Worm (Caenorhabditis elegans): Measurements from ENCODE around the gene dhrs-4.

Gene dhrs-4

DNA sequence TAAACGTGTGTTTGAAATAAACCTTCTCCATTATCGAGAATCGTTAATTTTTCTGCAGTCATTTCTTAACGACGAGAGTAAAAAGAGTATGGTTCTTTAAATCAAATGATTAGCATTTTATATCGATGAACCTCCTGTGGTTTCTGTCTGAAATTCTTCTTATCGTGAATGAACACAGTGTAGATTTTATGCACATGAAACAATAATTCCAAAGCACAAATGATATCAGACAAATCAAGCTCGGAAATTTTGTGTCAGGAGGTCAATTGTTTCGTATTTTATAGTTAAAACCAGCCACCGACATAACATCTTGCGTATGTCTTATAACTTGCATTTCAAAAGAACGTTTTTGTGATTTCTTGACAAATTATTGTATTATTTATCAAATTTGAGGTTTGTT, 14.7 kb downstream of the dhrs-4 start, which contains the start of gene T16G1.6:
TSS of gene T16G1.6 (minus strand) at position 77 of the 400 bp plus-strand sequence.
- TF ChIP-seq madf-10 (tag; optimal IDR thresholded peaks at IDR 0.05) (no peak), nhr-80 (tag; optimal IDR thresholded peaks at IDR 0.05) (peak; percentile 90)

DNA sequence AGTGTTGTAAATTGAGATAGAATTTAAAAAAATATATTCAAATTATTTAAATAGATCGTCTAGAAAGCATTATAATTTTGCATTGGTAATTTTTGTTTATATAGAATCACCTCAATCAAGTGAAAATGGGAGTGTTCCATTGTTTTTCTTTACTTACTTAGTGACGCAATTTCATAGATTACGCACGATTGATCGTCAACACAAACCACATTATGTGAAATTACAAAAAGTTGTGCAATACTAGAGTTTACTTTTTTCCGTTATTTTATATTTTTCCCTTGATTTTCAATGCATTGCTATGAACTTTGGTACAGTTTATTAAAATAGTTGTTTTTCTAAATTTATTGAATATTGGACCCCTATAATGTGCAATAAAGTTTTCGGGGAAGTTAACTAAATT, 17.0 kb downstream of the dhrs-4 start, which contains the start of gene T16G1.5:
TSS of gene T16G1.5 (minus strand) at position 119 of the 400 bp plus-strand sequence.
- TF ChIP-seq nfyb-1 (GFP tag; IDR thresholded peaks at IDR 0.05) (no peak), nhr-80 (tag; optimal IDR thresholded peaks at IDR 0.05) (peak; percentile 29)

DNA sequence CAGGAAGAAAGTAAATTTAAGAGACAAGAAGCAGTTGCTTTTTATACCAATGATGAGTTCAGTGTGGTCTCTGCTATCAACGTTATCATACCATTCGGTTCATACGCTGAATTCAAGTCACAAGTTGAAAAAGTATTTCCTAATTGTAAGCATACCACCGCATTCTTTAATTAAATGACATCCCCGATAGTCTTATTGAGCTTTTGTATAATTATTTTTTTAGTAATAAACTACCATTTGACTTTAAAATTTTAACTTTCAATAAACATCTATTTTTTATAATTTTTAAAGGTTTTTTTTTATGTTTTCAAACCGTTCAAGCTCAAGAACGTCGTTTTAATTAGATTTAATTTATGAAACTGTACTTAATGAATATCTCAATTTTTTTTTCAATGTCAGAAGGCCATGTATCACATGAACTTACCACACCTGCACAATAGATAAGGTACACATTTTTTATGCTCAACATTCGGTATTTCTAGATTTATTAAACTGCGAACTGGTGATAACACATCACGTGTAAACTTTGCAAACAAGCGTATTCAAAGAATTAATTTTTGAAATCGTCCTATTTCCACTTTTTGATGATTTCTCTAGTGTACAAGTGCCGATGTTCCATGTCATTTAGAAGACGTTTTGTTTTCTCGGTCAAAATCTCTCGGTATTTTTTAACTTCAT, 19.5 kb downstream of the dhrs-4 start, which contains the start of gene T16G1.4:
TSS of gene T16G1.4 (minus strand) at position 51 of the 678 bp plus-strand sequence.
- no peak for TF ChIP-seq attf-5 (GFP tag; optimal IDR thresholded peaks at IDR 0.05)
- peak; percentile 2 for TF ChIP-seq nhr-80 (tag; optimal IDR thresholded peaks at IDR 0.05)

DNA sequence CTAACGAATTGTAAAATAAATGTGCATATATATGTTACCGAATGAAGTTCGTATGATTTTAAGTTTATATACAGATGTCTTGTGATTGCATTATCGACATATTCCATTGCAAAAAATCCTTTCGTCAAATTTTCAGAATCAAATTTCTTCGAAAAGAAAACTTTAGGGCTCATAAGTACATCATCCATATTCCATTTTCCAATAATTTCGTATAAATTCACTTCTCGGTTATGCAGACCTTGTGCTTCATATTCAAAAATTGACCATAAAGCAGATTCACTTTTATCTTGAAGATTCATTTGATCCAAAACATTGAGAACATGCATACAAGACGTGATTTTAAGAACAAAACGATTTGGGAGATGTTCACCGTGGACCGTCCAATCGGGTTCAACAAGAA, 21.0 kb downstream of the dhrs-4 start:
- TF ChIP-seq rcor-1 (GFP tag; IDR thresholded peaks at IDR 0.05) = no peak
- TF ChIP-seq let-607 (tag; optimal IDR thresholded peaks at IDR 0.05) = no peak
- no peak for TF ChIP-seq Y56A3A.18 (GFP tag; IDR thresholded peaks at IDR 0.05)
- TF ChIP-seq T07F8.4 (tag; optimal IDR thresholded peaks at IDR 0.05) = no peak
- TF ChIP-seq nhr-120 (GFP tag; IDR thresholded peaks at IDR 0.05) = no peak
- TF ChIP-seq dox-1 (GFP tag; IDR thresholded peaks at IDR 0.05) = no peak
- no peak for TF ChIP-seq sdz-38 (tag; optimal IDR thresholded peaks at IDR 0.05)
- TF ChIP-seq repo-1 (tag; optimal IDR thresholded peaks at IDR 0.05) = no peak
- no peak for TF ChIP-seq nfyb-1 (GFP tag; IDR thresholded peaks at IDR 0.05)
- no peak for TF ChIP-seq fkh-3 (tag; optimal IDR thresholded peaks at IDR 0.05)
- no peak for TF ChIP-seq ceh-91 (GFP tag; IDR thresholded peaks at IDR 0.05)
- TF ChIP-seq ceh-58 (GFP tag; IDR thresholded peaks at IDR 0.05) = no peak
- TF ChIP-seq tbx-9 (tag; optimal IDR thresholded peaks at IDR 0.05; ENCODE audit: borderline replicate concordance) = no peak
- TF ChIP-seq ceh-100 (GFP tag; IDR thresholded peaks at IDR 0.05) = no peak
- TF ChIP-seq D2030.7 (GFP tag; IDR thresholded peaks at IDR 0.05) = no peak
- no peak for TF ChIP-seq ztf-25 (GFP tag; IDR thresholded peaks at IDR 0.05)
- TF ChIP-seq T26A5.8 (tag; optimal IDR thresholded peaks at IDR 0.05) = no peak
- TF ChIP-seq mes-4 (tag; optimal IDR thresholded peaks at IDR 0.05) = no peak

DNA sequence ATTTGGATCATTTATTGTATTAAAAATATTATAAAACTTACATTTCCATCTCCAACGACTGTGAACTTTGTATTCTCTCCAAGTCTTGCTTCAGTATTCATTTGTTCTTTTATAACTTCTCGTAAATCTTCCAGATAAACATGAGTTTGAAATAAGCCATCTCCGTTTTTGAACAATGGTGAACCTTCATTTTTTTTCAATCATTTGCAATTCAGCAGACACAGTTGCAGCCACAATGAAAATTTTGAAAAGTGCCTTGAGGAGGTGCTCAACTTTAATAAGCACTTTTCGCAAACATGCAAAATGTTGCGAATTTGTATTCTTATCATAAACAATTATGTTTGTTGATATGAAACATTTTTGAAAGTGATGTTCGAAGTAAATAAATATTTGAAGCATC, 21.8 kb downstream of the dhrs-4 start, which contains the start of gene T16G1.3:
TSS of gene T16G1.3 (minus strand) at position 101 of the 400 bp plus-strand sequence.
- no peak for TF ChIP-seq ceh-100 (GFP tag; IDR thresholded peaks at IDR 0.05)
- no peak for TF ChIP-seq D2030.7 (GFP tag; IDR thresholded peaks at IDR 0.05)

DNA sequence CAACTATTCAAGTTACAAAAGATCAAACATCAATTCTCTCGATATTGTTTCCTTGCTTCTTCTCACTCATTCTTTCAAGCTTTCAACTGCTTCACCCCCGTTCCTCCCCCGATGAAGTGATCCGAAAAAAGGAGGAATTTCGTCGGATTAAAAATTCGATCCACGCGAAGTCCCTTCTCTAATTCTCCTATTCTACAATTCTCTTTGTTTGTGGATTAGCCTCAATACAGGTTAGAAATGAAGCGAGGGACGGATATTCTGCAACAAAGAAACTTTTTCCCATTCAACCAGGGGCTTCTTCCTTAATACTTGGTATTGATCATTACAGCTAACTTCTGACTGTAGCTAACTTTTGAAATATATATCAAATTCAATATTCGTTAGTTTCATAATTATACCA, 22.4 kb downstream of the dhrs-4 start, which contains the start of gene grl-2:
TSS of gene grl-2 (plus strand) at position 301 of the 400 bp plus-strand sequence.
- TF ChIP-seq ztf-18 (tag; optimal IDR thresholded peaks at IDR 0.05) (no peak), fkh-3 (tag; optimal IDR thresholded peaks at IDR 0.05) (no peak), atf-7 (tag; optimal IDR thresholded peaks at IDR 0.05) (no peak), T07F8.4 (tag; optimal IDR thresholded peaks at IDR 0.05) (no peak)

DNA sequence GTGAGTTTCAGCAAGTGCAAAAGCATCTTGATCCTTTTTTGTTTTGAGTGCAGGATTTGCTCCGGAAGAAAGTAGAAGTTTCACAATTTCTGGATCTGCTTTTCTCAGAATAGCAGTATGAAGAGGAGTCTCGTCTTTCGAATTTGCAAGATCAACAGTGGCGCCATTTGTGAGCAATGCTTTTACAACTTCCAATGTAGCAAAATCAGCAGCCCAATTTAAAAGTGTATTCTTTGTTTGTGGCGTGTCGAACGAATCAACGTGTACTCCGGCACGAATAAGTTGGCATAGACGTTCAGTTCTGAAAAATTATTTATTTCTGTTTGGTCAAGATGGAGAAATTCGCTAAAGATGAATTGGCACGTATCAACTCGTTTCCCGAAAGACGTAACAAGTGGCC, 27.2 kb downstream of the dhrs-4 start, which contains the start of gene T16G1.13:
TSS of gene T16G1.13 (plus strand) at position 301 of the 400 bp plus-strand sequence.
- TF ChIP-seq attf-3 (GFP tag; conservative IDR thresholded peaks at IDR 0.05) (no peak), B0035.1 (tag; optimal IDR thresholded peaks at IDR 0.05) (no peak), nfya-1 (tag; optimal IDR thresholded peaks at IDR 0.05; ENCODE audit: borderline replicate concordance, insufficient read depth) (no peak), cebp-2 (GFP tag; IDR thresholded peaks at IDR 0.05) (no peak), T07F8.4 (tag; optimal IDR thresholded peaks at IDR 0.05) (no peak), hrde-1 (tag; optimal IDR thresholded peaks at IDR 0.05; ENCODE audit: borderline replicate concordance) (no peak), F23B12.7 (tag; optimal IDR thresholded peaks at IDR 0.05; ENCODE audit: insufficient read depth) (no peak), ztf-18 (tag; optimal IDR thresholded peaks at IDR 0.05) (no peak), F57C9.4 (tag; optimal IDR thresholded peaks at IDR 0.05) (no peak), lag-1 (GFP tag; IDR thresholded peaks at IDR 0.05) (no peak), him-1 (tag; optimal IDR thresholded peaks at IDR 0.05) (no peak), let-607 (tag; optimal IDR thresholded peaks at IDR 0.05) (no peak), snpc-1.1 (tag; optimal IDR thresholded peaks at IDR 0.05; ENCODE audit: insufficient read depth) (no peak), C17E4.6 (GFP tag; IDR thresholded peaks at IDR 0.05) (no peak), madf-3 (GFP tag; IDR thresholded peaks at IDR 0.05) (no peak), rcor-1 (GFP tag; IDR thresholded peaks at IDR 0.05) (no peak)
